Fruit fly (Drosophila melanogaster) whole organism, embryonic: Measurements from ENCODE around the gene Rad9.

Experiments
- Adf1 ChIP-seq: fragments of 200-800 bp; sonication (Bioruptor generic); IDR thresholded peaks from 2 replicates; pipeline ENCODE4 v1.3.6; 2022; ENCODE audit warnings: missing biosample characterization, missing genetic modification characterization
- Awh ChIP-seq: fragments of 200-800 bp; sonication (Bioruptor generic); IDR thresholded peaks from 2 replicates; pipeline ENCODE4, ENCODE4 v1.3.6; 2022; ENCODE audit warnings: missing biosample characterization, missing genetic modification characterization
- CG10654 ChIP-seq: fragments of 200-800 bp; sonication (Bioruptor generic); optimal IDR thresholded peaks from 2 replicates; lab custom pipeline; 2016; ENCODE audit warnings: missing biosample characterization, missing genetic modification characterization
- CG11695 ChIP-seq: fragments of 200-800 bp; sonication (Bioruptor generic); IDR thresholded peaks from 3 replicates; pipeline ENCODE4 v1.3.6; 2022; ENCODE audit warnings: missing biosample characterization, missing genetic modification characterization
- CG12942 ChIP-seq: fragments of 200-800 bp; sonication (Bioruptor generic); optimal IDR thresholded peaks from 3 replicates; lab custom pipeline; 2016; ENCODE audit warnings: missing biosample characterization, missing genetic modification characterization
- CG13287 ChIP-seq: fragments of 200-800 bp; sonication (Bioruptor generic); IDR thresholded peaks from 2 replicates; pipeline ENCODE4 v1.3.6; 2022; ENCODE audit warnings: missing biosample characterization, missing genetic modification characterization; ENCODE audit not compliant: partially characterized antibody
- CG13775 ChIP-seq: fragments of 200-800 bp; sonication (Bioruptor generic); optimal IDR thresholded peaks from 3 replicates; lab custom pipeline; 2017; ENCODE audit warnings: missing biosample characterization, mild to moderate bottlenecking, missing genetic modification characterization
- CG14014 ChIP-seq: fragments of 200-800 bp; sonication (Bioruptor generic); IDR thresholded peaks from 2 replicates; pipeline ENCODE4 v1.3.6; 2022; ENCODE audit warnings: missing biosample characterization, missing genetic modification characterization
- CG14860 ChIP-seq: fragments of 200-800 bp; sonication (Bioruptor generic); IDR thresholded peaks from 3 replicates; pipeline ENCODE4 v1.3.6; 2022; ENCODE audit warnings: missing biosample characterization, missing genetic modification characterization; ENCODE audit not compliant: partially characterized antibody
- CG1529 ChIP-seq: fragments of 200-800 bp; sonication (Bioruptor generic); optimal IDR thresholded peaks from 3 replicates; lab custom pipeline; 2018; ENCODE audit warnings: missing biosample characterization, missing genetic modification characterization
- CG15696 ChIP-seq: fragments of 200-800 bp; sonication (Bioruptor generic); optimal IDR thresholded peaks from 2 replicates; lab custom pipeline; 2019; ENCODE audit warnings: missing biosample characterization, mild to moderate bottlenecking, missing genetic modification characterization, moderate library complexity
- CG18262 ChIP-seq: fragments of 200-800 bp; optimal IDR thresholded peaks from 3 replicates; lab custom pipeline; 2019; ENCODE audit warnings: missing biosample characterization, mild to moderate bottlenecking, missing genetic modification characterization, moderate library complexity
- CG2712 ChIP-seq: fragments of 200-800 bp; optimal IDR thresholded peaks from 3 replicates; lab custom pipeline; 2019; ENCODE audit warnings: missing biosample characterization, mild to moderate bottlenecking, missing genetic modification characterization, moderate library complexity
- CG3847 ChIP-seq: fragments of 200-800 bp; sonication (Bioruptor generic); IDR thresholded peaks from 2 replicates; pipeline ENCODE4 v1.3.6; 2022; ENCODE audit warnings: missing biosample characterization, missing genetic modification characterization
- CG4820 ChIP-seq: fragments of 200-800 bp; sonication (Bioruptor generic); optimal IDR thresholded peaks from 3 replicates; lab custom pipeline; 2016; ENCODE audit warnings: missing biosample characterization, missing genetic modification characterization
- CG6813 ChIP-seq: fragments of 200-800 bp; sonication (Bioruptor generic); optimal IDR thresholded peaks from 2 replicates; lab custom pipeline; 2017; ENCODE audit warnings: missing biosample characterization, missing genetic modification characterization, mild to moderate bottlenecking, moderate library complexity, missing genetic modification reagents
- CG7556 ChIP-seq: fragments of 200-800 bp; sonication (Bioruptor generic); optimal IDR thresholded peaks from 2 replicates; lab custom pipeline; 2017; ENCODE audit warnings: missing biosample characterization, mild to moderate bottlenecking, missing genetic modification characterization
- CG8478 ChIP-seq: fragments of >200 bp; optimal IDR thresholded peaks from 2 replicates; lab custom pipeline; 2018
- Chrac-16 ChIP-seq: fragments of 200-800 bp; sonication (Bioruptor generic); optimal IDR thresholded peaks from 3 replicates; lab custom pipeline; 2016; ENCODE audit warnings: missing biosample characterization, missing genetic modification characterization
- CoRest ChIP-seq: fragments of 200-800 bp; sonication (Bioruptor generic); optimal IDR thresholded peaks from 3 replicates; lab custom pipeline; 2018; ENCODE audit warnings: missing biosample characterization, mild to moderate bottlenecking, missing genetic modification characterization, moderate library complexity
- Doc2 ChIP-seq: fragments of 200-800 bp; sonication (Bioruptor generic); IDR thresholded peaks from 2 replicates; pipeline ENCODE4 v1.3.6; 2022; ENCODE audit warnings: missing biosample characterization, missing genetic modification characterization
- E2f2 ChIP-seq: fragments of 200-800 bp; sonication (Bioruptor generic); IDR thresholded peaks from 2 replicates; pipeline ENCODE4 v1.3.6; 2022; ENCODE audit warnings: missing biosample characterization, missing genetic modification characterization
- Fer1 ChIP-seq: fragments of 200-800 bp; sonication (Bioruptor generic); optimal IDR thresholded peaks from 2 replicates; lab custom pipeline; 2017; ENCODE audit warnings: missing biosample characterization, mild to moderate bottlenecking, missing genetic modification characterization
- HLHmδ ChIP-seq: fragments of 200-800 bp; sonication (Bioruptor generic); optimal IDR thresholded peaks from 2 replicates; lab custom pipeline; 2018; ENCODE audit warnings: missing biosample characterization, mild to moderate bottlenecking, missing genetic modification characterization, moderate library complexity
- Hmr ChIP-seq: fragments of 200-800 bp; sonication (Bioruptor generic); optimal IDR thresholded peaks from 3 replicates; lab custom pipeline; 2017; ENCODE audit warnings: mild to moderate bottlenecking, missing biosample characterization, missing genetic modification reagents, missing genetic modification characterization
- Lhr ChIP-seq: fragments of 200-800 bp; sonication (Bioruptor generic); optimal IDR thresholded peaks from 3 replicates; lab custom pipeline; 2017; ENCODE audit warnings: mild to moderate bottlenecking, missing biosample characterization, missing genetic modification reagents, missing genetic modification characterization
- Lim3 ChIP-seq: fragments of 200-800 bp; sonication (Bioruptor generic); IDR thresholded peaks from 2 replicates; pipeline ENCODE4 v1.3.6; 2022; ENCODE audit warnings: missing biosample characterization, missing genetic modification characterization
- Med ChIP-seq: fragments of 200-800 bp; sonication (Bioruptor generic); peaks from one replicate; lab custom pipeline; 2016; ENCODE audit warnings: missing biosample characterization, missing genetic modification characterization, mild to moderate bottlenecking, inconsistent platforms, moderate library complexity
- NC2α ChIP-seq: fragments of 200-800 bp; sonication (Bioruptor generic); optimal IDR thresholded peaks from 2 replicates; lab custom pipeline; 2016; ENCODE audit warnings: missing biosample characterization, missing genetic modification characterization
- NFAT ChIP-seq: fragments of 200-800 bp; sonication (Bioruptor generic); IDR thresholded peaks from 2 replicates; pipeline ENCODE4 v1.3.6; 2022; ENCODE audit warnings: missing biosample characterization, missing genetic modification characterization
- Neu2 ChIP-seq: fragments of 200-800 bp; sonication (Bioruptor generic); optimal IDR thresholded peaks from 3 replicates; lab custom pipeline; 2016; ENCODE audit warnings: missing biosample characterization, missing genetic modification characterization, borderline replicate concordance
- Ptx1 ChIP-seq: fragments of 200-800 bp; sonication (Bioruptor generic); IDR thresholded peaks from 2 replicates; pipeline ENCODE4 v1.3.6; 2022; ENCODE audit warnings: missing biosample characterization, missing genetic modification characterization
- Rx ChIP-seq: fragments of 200-800 bp; sonication (Bioruptor generic); IDR thresholded peaks from 2 replicates; pipeline ENCODE4 v1.3.6; 2022; ENCODE audit warnings: missing biosample characterization, missing genetic modification characterization
- az2 ChIP-seq: fragments of 200-800 bp; sonication (Bioruptor generic); optimal IDR thresholded peaks from 3 replicates; lab custom pipeline; 2016; ENCODE audit warnings: missing biosample characterization, missing genetic modification characterization
- bowl ChIP-seq: fragments of 200-800 bp; sonication (Bioruptor generic); IDR thresholded peaks from 2 replicates; pipeline ENCODE4 v1.3.6; 2022; ENCODE audit warnings: missing biosample characterization, missing genetic modification characterization
- dmrt11E ChIP-seq: fragments of 200-800 bp; sonication (Bioruptor generic); optimal IDR thresholded peaks from 3 replicates; lab custom pipeline; 2018; ENCODE audit warnings: missing biosample characterization, mild to moderate bottlenecking, missing genetic modification characterization, moderate library complexity
- eyg ChIP-seq: fragments of 200-800 bp; sonication (Bioruptor generic); optimal IDR thresholded peaks from 3 replicates; lab custom pipeline; 2016; ENCODE audit warnings: missing biosample characterization, missing genetic modification characterization
- ham ChIP-seq: fragments of 200-800 bp; sonication (Bioruptor generic); IDR thresholded peaks from 2 replicates; pipeline ENCODE4 v1.3.6; 2022; ENCODE audit warnings: missing biosample characterization, missing genetic modification characterization
- hth ChIP-seq: fragments of >200 bp; optimal IDR thresholded peaks from 2 replicates; lab custom pipeline; 2017; ENCODE audit warnings: inconsistent platforms
- lilli ChIP-seq: fragments of 200-800 bp; sonication (Bioruptor generic); optimal IDR thresholded peaks from 3 replicates; lab custom pipeline; 2016; ENCODE audit warnings: missing biosample characterization, missing genetic modification characterization
- nerfin-1 ChIP-seq: fragments of 200-800 bp; sonication (Bioruptor generic); optimal IDR thresholded peaks from 3 replicates; lab custom pipeline; 2019; ENCODE audit warnings: missing biosample characterization, mild to moderate bottlenecking, missing genetic modification characterization, moderate library complexity
- onecut ChIP-seq: fragments of 200-800 bp; sonication (Bioruptor generic); IDR thresholded peaks from 2 replicates; pipeline ENCODE4 v1.3.6; 2022; ENCODE audit warnings: missing biosample characterization, missing genetic modification characterization
- otp ChIP-seq: fragments of 200-800 bp; sonication (Bioruptor generic); IDR thresholded peaks from 3 replicates; pipeline ENCODE4, ENCODE4 v1.3.6; 2022; ENCODE audit warnings: missing biosample characterization, missing genetic modification characterization
- pzg ChIP-seq: fragments of 200-800 bp; sonication (Bioruptor generic); optimal IDR thresholded peaks from 3 replicates; lab custom pipeline; 2018; ENCODE audit warnings: missing biosample characterization, mild to moderate bottlenecking, missing genetic modification characterization, moderate library complexity
- scrt ChIP-seq: fragments of 200-800 bp; sonication (Bioruptor generic); optimal IDR thresholded peaks from 2 replicates; lab custom pipeline; 2018; ENCODE audit warnings: missing biosample characterization, mild to moderate bottlenecking, missing genetic modification characterization, moderate library complexity
- sisA ChIP-seq: fragments of 200-800 bp; sonication (Bioruptor generic); IDR thresholded peaks from 2 replicates; pipeline ENCODE4 v1.3.6; 2022; ENCODE audit warnings: missing biosample characterization, missing genetic modification characterization
- stwl ChIP-seq: fragments of 200-800 bp; sonication (Bioruptor generic); optimal IDR thresholded peaks from 3 replicates; lab custom pipeline; 2018; ENCODE audit warnings: missing biosample characterization, mild to moderate bottlenecking, missing genetic modification characterization, moderate library complexity
- tgo ChIP-seq: fragments of 200-800 bp; sonication (Bioruptor generic); IDR thresholded peaks from 3 replicates; pipeline ENCODE4 v1.3.6; 2022; ENCODE audit warnings: missing biosample characterization, missing genetic modification characterization
- tin ChIP-seq: fragments of 200-800 bp; sonication (Bioruptor generic); optimal IDR thresholded peaks from 3 replicates; lab custom pipeline; 2016; ENCODE audit warnings: missing biosample characterization, missing genetic modification characterization
- toy ChIP-seq: fragments of 200-800 bp; sonication (Bioruptor generic); IDR thresholded peaks from 2 replicates; pipeline ENCODE4 v1.3.6; 2022; ENCODE audit warnings: missing biosample characterization, missing genetic modification characterization
- ttk ChIP-seq: fragments of 200-800 bp; sonication (Bioruptor generic); IDR thresholded peaks from 2 replicates; pipeline ENCODE4 v2.1.2; 2022; ENCODE audit warnings: missing biosample characterization, missing genetic modification characterization
- tx ChIP-seq: fragments of 200-800 bp; sonication (Bioruptor generic); optimal IDR thresholded peaks from 2 replicates; lab custom pipeline; 2016; ENCODE audit warnings: missing biosample characterization, missing genetic modification characterization

Rad9 gene

dm6 chr3L:18870027-18870426 is 2.3 kb downstream of the Rad9 start, which contains the start of gene Blos3 (continued):
- peak; percentile 1 for TF ChIP-seq nerfin-1
- TF ChIP-seq toy (GFP tag; lab: Robert Waterston, UW), result no peak
- TF ChIP-seq scrt (GFP tag; lab: Kevin White, UChicago), result peak; percentile 89
- TF ChIP-seq CG10654 (GFP tag; lab: Kevin White, UChicago), result peak; percentile 20
- TF ChIP-seq Rx (GFP tag; lab: Robert Waterston, UW), result peak; percentile 16; the same call in 1 of the 2 replicates
- peak; percentile 52 for TF ChIP-seq Hmr (GFP tag; lab: Kevin White, UChicago)
- peak; percentile 6 for TF ChIP-seq NC2α
- TF ChIP-seq CG2712, result peak; percentile 54
- TF ChIP-seq Fer1 (GFP tag; lab: Kevin White, UChicago), result peak; percentile 43
- TF ChIP-seq sisA (GFP tag; lab: Robert Waterston, UW), result peak; percentile 14; the same call in 1 of the 2 replicates
- peak; percentile 40 for TF ChIP-seq CG15696 (tag; lab: Kevin White, UChicago)
- TF ChIP-seq Awh (GFP tag; lab: Robert Waterston, UW), result peak; percentile 38; the same call in 1 of the 2 replicates
- peak; percentile 22 for TF ChIP-seq pzg (GFP tag; lab: Kevin White, UChicago)
- TF ChIP-seq Doc2, result no peak
- TF ChIP-seq ham, result no peak
- TF ChIP-seq bowl, result no peak
- no peak for TF ChIP-seq E2f2 (GFP tag; lab: Robert Waterston, UW)
- TF ChIP-seq CG12942 (GFP tag; lab: Kevin White, UChicago), result peak; percentile 22
- TF ChIP-seq otp, result no peak
- TF ChIP-seq lilli (GFP tag; lab: Kevin White, UChicago), result peak; percentile 70
- TF ChIP-seq tx, result peak; percentile 16
- no peak for TF ChIP-seq tgo (GFP tag; lab: Robert Waterston, UW)
- peak; percentile 33; the same call in 1 of the 2 replicates for TF ChIP-seq CG13287 (GFP tag; lab: Robert Waterston, UW)
- no peak for TF ChIP-seq HLHmδ (GFP tag; lab: Kevin White, UChicago)
- no peak for TF ChIP-seq Lim3 (GFP tag; lab: Robert Waterston, UW)
- TF ChIP-seq stwl (tag; lab: Kevin White, UChicago), result peak; percentile 72
- peak; percentile 62 for TF ChIP-seq az2 (GFP tag; lab: Kevin White, UChicago)
- TF ChIP-seq NFAT (GFP tag; lab: Robert Waterston, UW), result peak; percentile 16; the same call in 1 of the 2 replicates
- TF ChIP-seq ttk, result peak; percentile 25; the same call in 1 of the 2 replicates
- peak; percentile 37 for TF ChIP-seq CG7556 (GFP tag; lab: Kevin White, UChicago)
- TF ChIP-seq Neu2 (GFP tag; lab: Kevin White, UChicago), result no peak
- TF ChIP-seq onecut (GFP tag; lab: Robert Waterston, UW), result no peak
- peak; percentile 73 for TF ChIP-seq CG1529 (GFP tag; lab: Kevin White, UChicago)
- peak; percentile 21 for TF ChIP-seq eyg (GFP tag; lab: Kevin White, UChicago)
- peak; percentile 15 for TF ChIP-seq CG13775 (GFP tag; lab: Kevin White, UChicago)
- peak; percentile 93 for TF ChIP-seq Med (GFP tag; lab: Kevin White, UChicago)
- TF ChIP-seq hth (lab: Kevin White, UChicago), result no peak
- TF ChIP-seq tin (GFP tag; lab: Kevin White, UChicago), result peak; percentile 50
- no peak for TF ChIP-seq CG14860 (GFP tag; lab: Robert Waterston, UW)
- TF ChIP-seq CG14014 (GFP tag; lab: Robert Waterston, UW), result 0 out of 2 replicates have a peak, but pooled peaks have one; percentile 10
- peak; percentile 49 for TF ChIP-seq Chrac-16
- no peak for TF ChIP-seq CG6813 (GFP tag; lab: Kevin White, UChicago)
- TF ChIP-seq CoRest (tag; lab: Kevin White, UChicago), result peak; percentile 54
- TF ChIP-seq CG4820 (GFP tag; lab: Kevin White, UChicago), result peak; percentile 35
- no peak for TF ChIP-seq CG8478 (lab: Kevin White, UChicago)
- peak; percentile 5 for TF ChIP-seq dmrt11E (tag; lab: Kevin White, UChicago)
- TF ChIP-seq Adf1 (GFP tag; lab: Robert Waterston, UW), result no peak
- TF ChIP-seq Lhr (GFP tag; lab: Kevin White, UChicago), result no peak
- 0 out of 2 replicates have a peak, but pooled peaks have one; percentile 6 for TF ChIP-seq CG3847 (GFP tag; lab: Robert Waterston, UW)
- peak; percentile 22; the same call in 1 of the 3 replicates for TF ChIP-seq CG11695
- peak; percentile 37 for TF ChIP-seq CG18262 (tag; lab: Kevin White, UChicago)
- TF ChIP-seq Ptx1 (GFP tag; lab: Robert Waterston, UW), result peak; percentile 18; the same call in 1 of the 2 replicates
